Worm (Caenorhabditis elegans) whole organism, L2 larva: Measurements from ENCODE around the gene npp-19.

Experiments used
- C34F6.9 ChIP-seq: fragments of 150-350 bp; optimal IDR thresholded peaks from 2 replicates; lab custom pipeline; 2014; ENCODE audit warnings: missing biosample characterization, missing genetic modification characterization
- F13H6.1 ChIP-seq: sonication (generic microtip); optimal IDR thresholded peaks from 2 replicates; lab custom pipeline; 2016; ENCODE audit warnings: missing genetic modification characterization, missing compliant biosample characterization
- R02D3.7 ChIP-seq: fragments of 150-350 bp; optimal IDR thresholded peaks from 2 replicates; lab custom pipeline; 2014; ENCODE audit warnings: missing biosample characterization, missing genetic modification characterization
- Y55F3AM.14 ChIP-seq: fragments of 200-800 bp; sonication (Bioruptor generic); optimal IDR thresholded peaks from 2 replicates; lab custom pipeline; 2018; ENCODE audit warnings: mild to moderate bottlenecking, missing genetic modification characterization, missing compliant biosample characterization
- ZK546.5 ChIP-seq: sonication (generic microtip); optimal IDR thresholded peaks from 2 replicates; lab custom pipeline; 2017; ENCODE audit warnings: missing biosample characterization, missing genetic modification characterization
- aly-2 ChIP-seq: fragments of 150-350 bp; optimal IDR thresholded peaks from 2 replicates; lab custom pipeline; 2014; ENCODE audit warnings: missing biosample characterization, missing genetic modification characterization
- ama-1 ChIP-seq: fragments of 150-350 bp; optimal IDR thresholded peaks from 2 replicates; lab custom pipeline; 2018; ENCODE audit warnings: inconsistent platforms
- blmp-1 ChIP-seq: sonication (generic microtip); optimal IDR thresholded peaks from 2 replicates; lab custom pipeline; 2017; ENCODE audit warnings: missing genetic modification characterization, mild to moderate bottlenecking, missing compliant biosample characterization, antibody characterized with exemption, moderate library complexity; ENCODE audit not compliant: insufficient read depth
- ceh-82 ChIP-seq: fragments of 150-350 bp; optimal IDR thresholded peaks from 2 replicates; lab custom pipeline; 2014; ENCODE audit warnings: missing biosample characterization, missing genetic modification characterization
- crh-2 ChIP-seq: sonication (generic microtip); optimal IDR thresholded peaks from 2 replicates; lab custom pipeline; 2017; ENCODE audit warnings: missing biosample characterization, missing genetic modification characterization
- dmd-4 ChIP-seq: sonication (generic microtip); optimal IDR thresholded peaks from 2 replicates; lab custom pipeline; 2017; ENCODE audit warnings: missing biosample characterization, missing genetic modification characterization
- elt-1 ChIP-seq: fragments of 150-350 bp; optimal IDR thresholded peaks from 2 replicates; lab custom pipeline; 2014; ENCODE audit warnings: missing biosample characterization, missing genetic modification characterization
- fos-1 ChIP-seq: fragments of 150-350 bp; optimal IDR thresholded peaks from 2 replicates; lab custom pipeline; 2014; ENCODE audit warnings: missing biosample characterization, missing genetic modification characterization
- gmeb-1 ChIP-seq: fragments of 150-350 bp; optimal IDR thresholded peaks from 2 replicates; lab custom pipeline; 2014; ENCODE audit warnings: missing biosample characterization, missing genetic modification characterization
- lin-13 ChIP-seq: fragments of 150-350 bp; optimal IDR thresholded peaks from 2 replicates; lab custom pipeline; 2014; ENCODE audit warnings: missing biosample characterization, missing genetic modification reagents, missing genetic modification characterization
- lsy-2 ChIP-seq, 2 experiments: fragments of 150-350 bp in 1 of 2; sonication (generic microtip) in 1 of 2; optimal IDR thresholded peaks; 2 replicates each; lab custom pipeline; 2014 to 2017; ENCODE audit warnings: missing biosample characterization in 2 of 2, missing genetic modification characterization in 2 of 2
- mab-5 ChIP-seq: fragments of 150-350 bp; optimal IDR thresholded peaks from 2 replicates; lab custom pipeline; 2014; ENCODE audit warnings: missing biosample characterization, missing genetic modification characterization
- mbf-1 ChIP-seq: sonication (generic microtip); optimal IDR thresholded peaks from 2 replicates; lab custom pipeline; 2017; ENCODE audit warnings: missing biosample characterization, missing genetic modification characterization
- mdl-1 ChIP-seq, 2 experiments: fragments of 150-350 bp in 1 of 2; sonication (generic microtip) in 1 of 2; optimal IDR thresholded peaks; 2 replicates each; lab custom pipeline; 2017; ENCODE audit warnings: missing biosample characterization in 2 of 2, missing genetic modification characterization in 2 of 2
- nhr-10 ChIP-seq: sonication (generic microtip); optimal IDR thresholded peaks from 2 replicates; lab custom pipeline; 2017; ENCODE audit warnings: missing biosample characterization, missing genetic modification characterization
- nhr-12 ChIP-seq: fragments of 150-350 bp; optimal IDR thresholded peaks from 2 replicates; lab custom pipeline; 2014; ENCODE audit warnings: missing biosample characterization, missing genetic modification characterization
- nhr-129 ChIP-seq: fragments of 150-350 bp; optimal IDR thresholded peaks from 2 replicates; lab custom pipeline; 2014; ENCODE audit warnings: missing biosample characterization, missing genetic modification characterization
- nhr-21 ChIP-seq: fragments of 150-350 bp; optimal IDR thresholded peaks from 2 replicates; lab custom pipeline; 2014; ENCODE audit warnings: missing biosample characterization, missing genetic modification characterization
- nhr-23 ChIP-seq: fragments of 150-350 bp; optimal IDR thresholded peaks from 2 replicates; lab custom pipeline; 2014; ENCODE audit warnings: missing biosample characterization, missing genetic modification reagents, missing genetic modification characterization
- nhr-237 ChIP-seq: fragments of 150-350 bp; optimal IDR thresholded peaks from 2 replicates; lab custom pipeline; 2014; ENCODE audit warnings: missing biosample characterization, missing genetic modification characterization
- nhr-77 ChIP-seq: fragments of 150-350 bp; optimal IDR thresholded peaks from 2 replicates; lab custom pipeline; 2014; ENCODE audit warnings: missing biosample characterization, missing genetic modification characterization
- peb-1 ChIP-seq: fragments of 150-350 bp; optimal IDR thresholded peaks from 2 replicates; lab custom pipeline; 2014; ENCODE audit warnings: missing biosample characterization, missing genetic modification characterization
- sem-4 ChIP-seq: fragments of 150-350 bp; optimal IDR thresholded peaks from 2 replicates; lab custom pipeline; 2014; ENCODE audit warnings: missing biosample characterization, missing genetic modification reagents, missing genetic modification characterization
- skn-1 ChIP-seq: sonication (generic microtip); optimal IDR thresholded peaks from 2 replicates; lab custom pipeline; 2017; ENCODE audit warnings: missing biosample characterization, missing genetic modification characterization
- snpc-4 ChIP-seq: fragments of 150-350 bp; optimal IDR thresholded peaks from 2 replicates; lab custom pipeline; 2014; ENCODE audit warnings: missing biosample characterization, missing genetic modification characterization
- unc-39 ChIP-seq: fragments of 150-350 bp; optimal IDR thresholded peaks from 2 replicates; lab custom pipeline; 2014; ENCODE audit warnings: missing biosample characterization, missing genetic modification characterization
- unc-55 ChIP-seq: fragments of 150-350 bp; sonication (generic microtip); optimal IDR thresholded peaks from 3 replicates; lab custom pipeline; 2014; ENCODE audit warnings: missing biosample characterization, missing genetic modification reagents, missing genetic modification characterization
- unc-62 ChIP-seq: fragments of 150-350 bp; optimal IDR thresholded peaks from 2 replicates; lab custom pipeline; 2014; ENCODE audit warnings: missing biosample characterization, missing genetic modification reagents, missing genetic modification characterization
- ztf-1 ChIP-seq: fragments of 200-800 bp; sonication (Bioruptor generic); conservative IDR thresholded peaks from 2 replicates; pipeline ENCODE4 v1.3.6; 2022; ENCODE audit warnings: missing genetic modification characterization, missing compliant biosample characterization
- ztf-11 ChIP-seq: sonication (generic microtip); optimal IDR thresholded peaks from 2 replicates; lab custom pipeline; 2017; ENCODE audit warnings: missing biosample characterization, missing genetic modification characterization
- ztf-4 ChIP-seq: fragments of 150-350 bp; optimal IDR thresholded peaks from 2 replicates; lab custom pipeline; 2014; ENCODE audit warnings: missing biosample characterization, missing genetic modification characterization

The npp-19 gene

ce11 chrII:10805437-10805836 lies 7.2 kb upstream of the npp-19 start, which contains the start of gene ceh-62:
Gene ceh-62, plus strand, starts transcription at chrII:10805737.
- no peak for TF ChIP-seq mbf-1
- TF ChIP-seq ztf-11 (tag; lab: Kevin White, UChicago): no peak
- TF ChIP-seq, all 48 proteins: peak for 0

- no peak for TF ChIP-seq nhr-129 (tag; lab: Kevin White, UChicago)
- no peak for TF ChIP-seq nhr-23 (tag; lab: Kevin White, UChicago)
- no peak for TF ChIP-seq mab-5 (tag; lab: Kevin White, UChicago)
- no peak for TF ChIP-seq sem-4 (tag; lab: Kevin White, UChicago)
- TF ChIP-seq elt-1 (tag; lab: Kevin White, UChicago): no peak
- no peak for TF ChIP-seq R02D3.7
- no peak for TF ChIP-seq ama-1 (lab: Kevin White, UChicago)
- TF ChIP-seq nhr-237 (tag; lab: Kevin White, UChicago): no peak
- no peak for TF ChIP-seq lin-13 (GFP tag; lab: Kevin White, UChicago)
- TF ChIP-seq mdl-1 (tag; optimal IDR thresholded peaks at IDR 0.05; lab: Kevin White, UChicago): no peak
- no peak for TF ChIP-seq snpc-4
- TF ChIP-seq ceh-82 (tag; lab: Kevin White, UChicago): no peak
These were observed 6.6 kb upstream of the npp-19 start for ce11 chrII:10804907-10805306.

ce11 chrII:10804442-10804841 lies 6.2 kb upstream of the npp-19 start:
- TF ChIP-seq snpc-4: no peak
- TF ChIP-seq aly-2 (tag; lab: Kevin White, UChicago): no peak
- TF ChIP-seq nhr-10 (tag; lab: Kevin White, UChicago): no peak
- TF ChIP-seq ztf-4: no peak
- TF ChIP-seq nhr-237 (tag; lab: Kevin White, UChicago): no peak
- no peak for TF ChIP-seq fos-1 (tag; lab: Kevin White, UChicago)
- no peak for TF ChIP-seq unc-62
- TF ChIP-seq dmd-4 (tag; lab: Kevin White, UChicago): no peak
- TF ChIP-seq C34F6.9: no peak
- TF ChIP-seq blmp-1 (tag; lab: Kevin White, UChicago): no peak

ce11 chrII:10800209-10800608 lies 1.9 kb upstream of the npp-19 start:
- TF ChIP-seq lsy-2 (tag; optimal IDR thresholded peaks at IDR 0.05; lab: Kevin White, UChicago) (peak in 1 of 2 experiments; percentile 37), C34F6.9 (peak; percentile 34), R02D3.7 (no peak)

DNA sequence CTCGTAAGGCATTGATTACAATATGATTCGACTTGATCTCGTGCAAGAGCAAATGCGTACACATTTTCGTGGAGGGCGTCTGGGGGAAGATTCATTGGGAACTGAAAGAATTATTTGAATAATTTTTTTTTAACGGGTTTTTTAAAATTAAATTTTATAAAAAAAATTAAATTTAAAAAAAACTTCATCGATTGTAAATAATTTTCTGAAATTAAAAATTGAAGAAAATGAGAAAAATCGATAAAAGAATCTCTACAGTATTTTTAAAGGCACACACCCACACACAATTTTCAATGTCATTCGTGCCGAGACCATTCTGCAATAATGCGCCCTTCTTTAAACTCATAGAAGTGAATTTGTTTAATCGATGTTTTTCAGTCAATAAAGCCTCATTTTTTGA lies 2.1 kb downstream of the npp-19 start, which contains the start of gene set-14:
Gene set-14, minus strand, starts transcription at position 101 of the 400 bp plus-strand sequence.
- TF ChIP-seq nhr-23 (tag; lab: Kevin White, UChicago): no peak
- TF ChIP-seq skn-1 (tag; lab: Kevin White, UChicago): no peak
- no peak for TF ChIP-seq mbf-1
- TF ChIP-seq nhr-10 (tag; lab: Kevin White, UChicago): no peak
- no peak for TF ChIP-seq unc-62
- TF ChIP-seq mdl-1 (tag; optimal IDR thresholded peaks at IDR 0.05; lab: Kevin White, UChicago): no peak
- TF ChIP-seq unc-55 (GFP tag; lab: Kevin White, UChicago): no peak
- TF ChIP-seq sem-4 (tag; lab: Kevin White, UChicago): no peak
- no peak for TF ChIP-seq snpc-4
- TF ChIP-seq ceh-82 (tag; lab: Kevin White, UChicago): no peak
- TF ChIP-seq ztf-4: no peak
- TF ChIP-seq unc-39 (tag; lab: Kevin White, UChicago): no peak
- TF ChIP-seq peb-1 (tag; lab: Kevin White, UChicago): no peak
- TF ChIP-seq nhr-21 (tag; lab: Kevin White, UChicago): no peak
- TF ChIP-seq nhr-77 (tag; lab: Kevin White, UChicago): no peak
- no peak for TF ChIP-seq R02D3.7
- no peak for TF ChIP-seq F13H6.1 (tag; lab: Kevin White, UChicago)
- no peak for TF ChIP-seq ztf-1 (GFP tag; lab: Robert Waterston, UW)
- no peak for TF ChIP-seq mab-5 (tag; lab: Kevin White, UChicago)

DNA sequence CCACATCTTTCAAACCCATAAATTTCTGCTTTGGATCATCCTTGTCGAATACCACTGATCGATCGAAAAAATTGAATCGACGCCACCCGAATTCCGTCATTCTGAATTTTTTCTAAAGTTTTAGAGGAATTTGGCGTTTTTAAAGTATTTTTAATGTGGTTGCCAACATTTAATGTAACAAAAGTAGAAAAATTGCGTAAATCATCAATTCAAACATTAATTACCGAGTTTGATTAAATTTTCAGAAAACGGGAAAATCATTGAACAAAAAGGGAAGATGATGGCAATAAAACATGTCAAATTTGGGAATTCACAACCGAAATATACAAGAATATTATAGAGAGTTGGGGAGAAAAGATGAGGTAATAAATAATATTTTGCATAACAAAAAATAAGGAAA lies 4.9 kb downstream of the npp-19 start, which contains the start of gene vps-11:
Gene vps-11, minus strand, starts transcription at position 101 of the 400 bp plus-strand sequence.
- no peak for TF ChIP-seq crh-2 (tag; lab: Kevin White, UChicago)
- no peak for TF ChIP-seq Y55F3AM.14 (GFP tag; lab: Kevin White, UChicago)
- no peak for TF ChIP-seq nhr-129 (tag; lab: Kevin White, UChicago)
- no peak for TF ChIP-seq skn-1 (tag; lab: Kevin White, UChicago)
- no peak for TF ChIP-seq blmp-1 (tag; lab: Kevin White, UChicago)
- no peak for TF ChIP-seq ceh-82 (tag; lab: Kevin White, UChicago)
- no peak for TF ChIP-seq ZK546.5 (tag; lab: Kevin White, UChicago)
- no peak for TF ChIP-seq snpc-4
- no peak for TF ChIP-seq nhr-77 (tag; lab: Kevin White, UChicago)
- TF ChIP-seq nhr-12 (tag; lab: Kevin White, UChicago): no peak
- TF ChIP-seq ztf-1 (GFP tag; lab: Robert Waterston, UW): no peak
- no peak for TF ChIP-seq gmeb-1 (tag; lab: Kevin White, UChicago)
- no peak for TF ChIP-seq mdl-1 (tag; optimal IDR thresholded peaks at IDR 0.05; lab: Kevin White, UChicago)
- no peak for TF ChIP-seq mab-5 (tag; lab: Kevin White, UChicago)
- no peak for TF ChIP-seq nhr-23 (tag; lab: Kevin White, UChicago)
- no peak for TF ChIP-seq dmd-4 (tag; lab: Kevin White, UChicago)
- no peak for TF ChIP-seq nhr-10 (tag; lab: Kevin White, UChicago)
